Fruit fly (Drosophila melanogaster): ENCODE data around the gene CG31683.

dm6 chr2L:20428756-20429408 is 20.9 kb downstream of the CG31683 start:
- TF ChIP-seq CG8478 (optimal IDR thresholded peaks at IDR 0.05) (peak; percentile 50), psq (optimal IDR thresholded peaks at IDR 0.05) (no peak), EcR (GFP tag; optimal IDR thresholded peaks at IDR 0.05) (no peak), usp (GFP tag; optimal IDR thresholded peaks at IDR 0.05) (no peak), pan (optimal IDR thresholded peaks at IDR 0.05) (no peak)

All from whole organism.